Worm (Caenorhabditis elegans) whole organism, young adult: ENCODE results near the gene srxa-13.

Experiments used
- F33H1.4 ChIP-seq: fragments of 200-800 bp; sonication (Bioruptor generic); IDR thresholded peaks from 2 replicates; pipeline ENCODE4 v1.3.6; 2022; ENCODE audit warnings: missing genetic modification reagents, missing genetic modification characterization, missing compliant biosample characterization
- Y67H2A.10 ChIP-seq: fragments of 200-800 bp; sonication (Bioruptor generic); conservative IDR thresholded peaks from 2 replicates; pipeline ENCODE4 v1.3.6; 2022; ENCODE audit warnings: missing genetic modification reagents, missing genetic modification characterization, missing compliant biosample characterization
- Y95B8A.8 ChIP-seq: fragments of 200-800 bp; sonication (Bioruptor generic); IDR thresholded peaks from 2 replicates; pipeline ENCODE4 v1.3.6; 2022; ENCODE audit warnings: missing genetic modification reagents, missing genetic modification characterization, missing compliant biosample characterization
- ccch-3 ChIP-seq: fragments of 200-800 bp; sonication (Bioruptor generic); optimal IDR thresholded peaks from 2 replicates; lab custom pipeline; 2018; ENCODE audit warnings: mild to moderate bottlenecking, missing genetic modification characterization, missing compliant biosample characterization
- ekl-4 ChIP-seq: fragments of 200-800 bp; sonication (Bioruptor generic); IDR thresholded peaks from 2 replicates; pipeline ENCODE4 v1.3.6; 2022; ENCODE audit warnings: missing genetic modification reagents, missing genetic modification characterization, missing compliant biosample characterization
- hlh-26 ChIP-seq: fragments of 200-800 bp; sonication (Bioruptor generic); conservative IDR thresholded peaks from 2 replicates; pipeline ENCODE4 v1.3.6; 2022; ENCODE audit warnings: missing genetic modification reagents, missing genetic modification characterization, missing compliant biosample characterization
- let-526 ChIP-seq: fragments of 200-800 bp; sonication (Bioruptor generic); IDR thresholded peaks from 2 replicates; pipeline ENCODE4 v1.3.6; 2022; ENCODE audit warnings: missing genetic modification reagents, missing genetic modification characterization, missing compliant biosample characterization
- madf-6 ChIP-seq: fragments of 200-800 bp; sonication (Bioruptor generic); IDR thresholded peaks from 2 replicates; pipeline ENCODE4 v1.3.6; 2022; ENCODE audit warnings: missing genetic modification reagents, missing genetic modification characterization, missing compliant biosample characterization
- pha-4 ChIP-seq: fragments of 150-350 bp; sonication (generic microtip); optimal IDR thresholded peaks from 2 replicates; lab custom pipeline; 2014; ENCODE audit warnings: missing biosample characterization, missing genetic modification reagents, missing genetic modification characterization
- sdz-38 ChIP-seq: sonication (generic microtip); optimal IDR thresholded peaks from 2 replicates; lab custom pipeline; 2016; ENCODE audit warnings: missing genotype, missing genetic modification characterization, missing compliant biosample characterization
- unc-130 ChIP-seq: sonication (generic microtip); optimal IDR thresholded peaks from 2 replicates; lab custom pipeline; 2016; ENCODE audit warnings: missing genetic modification reagents, missing genetic modification characterization, missing compliant biosample characterization
- unc-62 ChIP-seq: fragments of 150-350 bp; optimal IDR thresholded peaks from 2 replicates; lab custom pipeline; 2014; ENCODE audit warnings: missing biosample characterization, missing genetic modification reagents, missing genetic modification characterization

ce11 chrV:13906166-13906565, 23.4 kb upstream of the srxa-13 start, which contains the start of gene stdh-1:
- TF ChIP-seq Y67H2A.10 (GFP tag; lab: Robert Waterston, UW) (no peak), pha-4 (tag; lab: Kevin White, UChicago) (no peak), ccch-3 (no peak), unc-130 (GFP tag; lab: Kevin White, UChicago) (no peak), unc-62 (GFP tag; lab: Kevin White, UChicago) (no peak), ekl-4 (GFP tag; lab: Robert Waterston, UW) (no peak), madf-6 (GFP tag; lab: Robert Waterston, UW) (no peak), sdz-38 (no peak), F33H1.4 (GFP tag; lab: Robert Waterston, UW) (no peak), hlh-26 (no peak), Y95B8A.8 (GFP tag; lab: Robert Waterston, UW) (no peak), let-526 (GFP tag; lab: Robert Waterston, UW) (no peak)
